Worm (Caenorhabditis elegans): ENCODE data around the gene sumv-1.

Gene sumv-1

DNA sequence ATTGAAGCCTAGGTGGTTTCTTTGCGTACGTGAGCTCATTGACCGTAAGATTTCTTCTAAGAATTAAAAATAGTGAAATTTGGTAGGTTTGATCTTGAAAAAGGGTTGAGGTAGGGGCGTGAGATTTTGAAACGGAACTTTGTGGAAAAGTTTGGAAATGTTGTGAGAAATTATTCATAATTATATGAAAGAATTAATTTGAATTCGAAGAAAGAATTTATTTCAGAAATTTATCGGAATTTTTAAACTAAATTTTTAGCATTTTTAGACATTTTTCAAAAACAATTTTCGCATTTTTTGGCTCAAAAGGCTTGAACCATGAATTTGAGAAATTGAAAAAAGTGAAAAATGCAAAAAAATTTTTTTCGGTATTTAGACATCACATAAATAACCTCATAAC, 39.8 kb downstream of the sumv-1 start:
- TF ChIP-seq nhr-23 (tag; optimal IDR thresholded peaks at IDR 0.05), result no peak
- no peak for TF ChIP-seq nhr-12 (tag; optimal IDR thresholded peaks at IDR 0.05)
- TF ChIP-seq ceh-82 (tag; optimal IDR thresholded peaks at IDR 0.05), result no peak
- no peak for TF ChIP-seq ztf-11 (tag; optimal IDR thresholded peaks at IDR 0.05)
- TF ChIP-seq lin-39 (tag; optimal IDR thresholded peaks at IDR 0.05), result no peak
- no peak for TF ChIP-seq pha-4 (tag; optimal IDR thresholded peaks at IDR 0.05)
- TF ChIP-seq nhr-43 (tag; optimal IDR thresholded peaks at IDR 0.05; ENCODE audit: poor library complexity, severe bottlenecking), result no peak
- no peak for TF ChIP-seq hmg-11 (tag; optimal IDR thresholded peaks at IDR 0.05)
- TF ChIP-seq zag-1 (tag; optimal IDR thresholded peaks at IDR 0.05), result no peak
- TF ChIP-seq mml-1 (tag; optimal IDR thresholded peaks at IDR 0.05), result no peak
- TF ChIP-seq fkh-2 (tag; optimal IDR thresholded peaks at IDR 0.05), result no peak
- no peak for TF ChIP-seq ama-1 (optimal IDR thresholded peaks at IDR 0.05)

DNA sequence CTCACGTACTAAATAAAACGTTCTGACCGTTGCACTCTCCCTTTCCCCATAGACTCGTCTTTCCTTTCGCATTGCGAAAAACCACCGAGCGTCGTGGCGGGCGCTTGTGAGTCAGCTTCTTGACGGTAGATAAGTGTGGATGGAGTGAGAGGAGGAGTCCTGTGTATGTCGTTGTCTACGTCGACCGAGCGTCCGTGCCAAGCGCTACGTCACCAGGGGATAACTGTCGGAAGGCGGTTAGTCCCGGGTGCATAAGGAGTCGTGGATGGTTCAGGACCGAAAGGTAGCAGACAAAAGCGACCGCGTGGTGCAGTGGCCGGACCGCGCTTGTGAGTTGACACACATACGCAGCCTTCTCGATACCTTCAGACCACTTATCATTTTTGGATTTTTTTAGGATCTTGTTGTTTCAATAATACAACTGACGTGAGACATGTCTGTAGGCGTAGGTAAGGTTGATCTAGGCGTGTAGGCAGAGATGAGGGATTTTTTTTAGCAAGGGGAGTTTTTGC, 42.8 kb downstream of the sumv-1 start:
- TF ChIP-seq jun-1 (tag; optimal IDR thresholded peaks at IDR 0.05) (peak; percentile 1), nhr-23 (tag; optimal IDR thresholded peaks at IDR 0.05) (peak; percentile 62), elt-2 (tag; optimal IDR thresholded peaks at IDR 0.05) (peak; percentile 63), nhr-43 (tag; optimal IDR thresholded peaks at IDR 0.05; ENCODE audit: poor library complexity, severe bottlenecking) (peak; percentile 74), nhr-25 (tag; optimal IDR thresholded peaks at IDR 0.05) (peak; percentile 51), ztf-4 (tag; optimal IDR thresholded peaks at IDR 0.05) (peak; percentile 3), lin-39 (tag; optimal IDR thresholded peaks at IDR 0.05) (peak; percentile 25), ceh-28 (tag; optimal IDR thresholded peaks at IDR 0.05) (peak; percentile 27), lsy-12 (tag; optimal IDR thresholded peaks at IDR 0.05) (peak; percentile 59), nfya-1 (tag; optimal IDR thresholded peaks at IDR 0.05; ENCODE audit: insufficient read depth) (peak; percentile 63), hmg-11 (tag; optimal IDR thresholded peaks at IDR 0.05) (peak; percentile 80), pha-4 (tag; optimal IDR thresholded peaks at IDR 0.05) (peak; percentile 40)

DNA sequence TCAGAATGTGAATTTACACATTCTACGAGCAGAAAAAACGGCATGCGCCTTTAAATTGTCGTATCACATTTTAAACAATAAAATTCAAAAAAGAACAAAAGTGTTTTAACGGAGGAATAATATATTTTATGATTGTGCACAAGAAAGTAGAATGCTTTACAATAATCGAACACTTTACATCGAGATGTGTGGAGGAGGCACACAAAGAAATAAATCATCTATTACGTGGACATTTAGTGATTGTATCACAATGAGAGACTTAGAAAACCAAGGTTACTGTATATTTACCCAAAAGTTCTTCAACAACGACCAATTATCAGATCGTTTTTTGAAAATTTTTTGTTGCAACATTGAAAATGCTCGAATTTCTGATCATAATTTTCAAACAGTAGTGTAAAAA, 43.7 kb downstream of the sumv-1 start:
- TF ChIP-seq fkh-2 (tag; optimal IDR thresholded peaks at IDR 0.05) (no peak), pha-4 (tag; optimal IDR thresholded peaks at IDR 0.05) (peak; percentile 15)

DNA sequence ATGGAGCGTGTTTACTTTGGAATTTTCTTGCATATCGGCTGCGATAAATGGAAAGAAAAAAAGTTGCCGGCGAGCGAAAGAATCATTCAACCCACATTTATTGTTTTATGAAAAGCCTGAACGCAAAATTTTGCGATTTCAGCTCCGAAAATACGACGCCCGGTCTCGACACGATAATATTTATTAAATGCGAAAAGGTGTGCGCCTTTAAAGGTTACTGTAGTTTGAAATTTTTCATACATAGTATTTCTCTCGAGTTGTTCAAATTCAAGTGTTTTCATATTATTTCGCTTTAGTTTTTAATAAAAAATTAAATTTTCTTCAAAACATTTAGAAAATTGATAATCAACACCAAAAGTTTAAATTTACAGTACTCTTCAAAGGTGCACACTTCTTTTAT, 45.0 kb downstream of the sumv-1 start, which contains the start of gene syx-16:
Gene syx-16 (minus strand): TSS at position 118 of the 400 bp plus-strand sequence.
- TF ChIP-seq nfya-1 (tag; optimal IDR thresholded peaks at IDR 0.05; ENCODE audit: insufficient read depth), result peak; percentile 29
- TF ChIP-seq R02D3.7 (tag; optimal IDR thresholded peaks at IDR 0.05), result no peak

DNA sequence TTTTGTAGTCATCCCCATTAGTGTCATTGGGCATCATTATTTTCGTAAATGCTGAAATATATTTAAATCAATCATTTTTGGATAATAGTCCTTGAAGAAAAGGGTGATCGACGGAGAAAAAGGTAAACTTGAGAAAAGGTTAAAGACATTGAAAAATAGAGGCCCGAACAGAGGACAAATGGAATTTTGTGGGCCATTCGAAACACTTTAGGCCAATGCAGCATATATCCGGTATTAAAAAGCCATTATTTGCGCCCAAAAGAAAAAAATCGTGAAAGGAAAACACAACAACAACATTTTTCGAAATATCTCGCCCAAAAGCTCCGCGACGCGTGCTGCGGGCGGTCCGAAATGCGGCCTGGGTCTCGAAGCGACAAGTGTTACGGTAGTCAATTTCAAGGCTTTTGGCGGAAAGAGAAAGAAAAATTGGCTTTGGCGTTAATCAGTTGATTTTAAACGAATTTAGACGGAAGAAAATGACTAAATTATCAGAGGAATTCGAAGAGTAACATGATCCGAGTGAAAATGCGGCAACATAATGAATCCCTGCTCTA, 47.0 kb downstream of the sumv-1 start, which contains the start of gene morc-1:
Gene morc-1 (minus strand): TSS at position 51 of the 554 bp plus-strand sequence.
- TF ChIP-seq lin-15B (tag; optimal IDR thresholded peaks at IDR 0.05) (no peak), jun-1 (tag; optimal IDR thresholded peaks at IDR 0.05) (no peak), pha-4 (tag; optimal IDR thresholded peaks at IDR 0.05) (no peak), nhr-12 (tag; optimal IDR thresholded peaks at IDR 0.05) (no peak), lin-39 (tag; optimal IDR thresholded peaks at IDR 0.05) (no peak), ceh-82 (tag; optimal IDR thresholded peaks at IDR 0.05) (no peak), nhr-23 (tag; optimal IDR thresholded peaks at IDR 0.05) (no peak)

DNA sequence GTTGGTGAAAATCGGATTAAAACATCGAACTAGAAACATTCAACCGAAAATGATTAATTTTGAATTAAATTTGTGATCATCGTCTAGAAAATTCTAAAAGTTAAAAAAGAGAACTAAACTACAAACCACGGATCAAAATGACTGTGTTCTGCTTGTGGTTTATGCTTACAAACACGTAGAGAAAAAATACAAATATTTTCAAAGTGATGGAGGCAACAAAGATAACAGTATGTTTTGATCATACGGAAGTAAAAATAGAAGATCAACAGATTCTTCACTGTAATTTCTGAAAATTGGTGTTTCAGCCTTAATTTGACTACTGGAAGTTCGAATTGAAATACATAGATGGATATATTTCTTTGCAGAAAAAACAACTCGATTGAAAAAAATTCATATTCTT, 50.7 kb downstream of the sumv-1 start:
- TF ChIP-seq nhr-237 (tag; optimal IDR thresholded peaks at IDR 0.05) (no peak), nhr-12 (tag; optimal IDR thresholded peaks at IDR 0.05) (no peak), pqm-1 (tag; optimal IDR thresholded peaks at IDR 0.05) (no peak), elt-2 (tag; optimal IDR thresholded peaks at IDR 0.05) (no peak), zag-1 (tag; optimal IDR thresholded peaks at IDR 0.05) (no peak), elt-1 (tag; optimal IDR thresholded peaks at IDR 0.05) (no peak), lin-15B (tag; optimal IDR thresholded peaks at IDR 0.05) (no peak), ZK546.5 (tag; optimal IDR thresholded peaks at IDR 0.05) (no peak), ztf-11 (tag; optimal IDR thresholded peaks at IDR 0.05) (no peak), ceh-28 (tag; optimal IDR thresholded peaks at IDR 0.05) (no peak), nhr-43 (tag; optimal IDR thresholded peaks at IDR 0.05; ENCODE audit: poor library complexity, severe bottlenecking) (no peak), nhr-11 (tag; optimal IDR thresholded peaks at IDR 0.05) (no peak), lsy-12 (tag; optimal IDR thresholded peaks at IDR 0.05) (no peak), fos-1 (tag; optimal IDR thresholded peaks at IDR 0.05) (no peak), R02D3.7 (tag; optimal IDR thresholded peaks at IDR 0.05) (no peak), egl-5 (tag; optimal IDR thresholded peaks at IDR 0.05) (no peak), ceh-82 (tag; optimal IDR thresholded peaks at IDR 0.05) (no peak), snpc-4 (tag; optimal IDR thresholded peaks at IDR 0.05) (no peak), tbx-2 (tag; optimal IDR thresholded peaks at IDR 0.05) (no peak)
